Worm (Caenorhabditis elegans) whole organism, young adult: ENCODE measurements around the gene toca-2.
A peak's percentile ranks its signal among the peaks of the same experiment; 100 is the strongest.

Experiments used
- B0336.3 ChIP-seq: fragments of 200-800 bp; sonication (Bioruptor generic); IDR thresholded peaks from 2 replicates; pipeline ENCODE4 v1.3.6; 2022; ENCODE audit warnings: missing genetic modification characterization, missing compliant biosample characterization
- C06A6.2 ChIP-seq: fragments of 200-800 bp; sonication (Bioruptor generic); conservative IDR thresholded peaks from 2 replicates; pipeline ENCODE4 v1.3.6; 2022; ENCODE audit warnings: missing genetic modification characterization, missing compliant biosample characterization
- D2030.7 ChIP-seq: fragments of 200-800 bp; sonication (Bioruptor generic); IDR thresholded peaks from 2 replicates; pipeline ENCODE4 v1.3.6; 2022; ENCODE audit warnings: missing genetic modification reagents, missing genetic modification characterization, missing compliant biosample characterization
- F33H1.4 ChIP-seq: fragments of 200-800 bp; sonication (Bioruptor generic); IDR thresholded peaks from 2 replicates; pipeline ENCODE4 v1.3.6; 2022; ENCODE audit warnings: missing genetic modification reagents, missing genetic modification characterization, missing compliant biosample characterization
- F37B4.10 ChIP-seq: fragments of 200-800 bp; sonication (Bioruptor generic); IDR thresholded peaks from 2 replicates; pipeline ENCODE4 v1.3.6; 2022; ENCODE audit warnings: missing genetic modification characterization, missing compliant biosample characterization
- F49E8.2 ChIP-seq: sonication (generic microtip); optimal IDR thresholded peaks from 3 replicates; lab custom pipeline; 2017; ENCODE audit warnings: missing genetic modification characterization, mild to moderate bottlenecking, missing compliant biosample characterization, antibody characterized with exemption, moderate library complexity; ENCODE audit not compliant: insufficient read depth
- F57C9.4 ChIP-seq: sonication (generic microtip); optimal IDR thresholded peaks from 2 replicates; lab custom pipeline; 2017; ENCODE audit warnings: mild to moderate bottlenecking, missing genetic modification characterization, missing compliant biosample characterization
- K12H6.12 ChIP-seq: fragments of 200-800 bp; sonication (Bioruptor generic); optimal IDR thresholded peaks from 2 replicates; lab custom pipeline; 2018; ENCODE audit warnings: mild to moderate bottlenecking, missing genetic modification characterization, missing compliant biosample characterization
- Y95B8A.8 ChIP-seq: fragments of 200-800 bp; sonication (Bioruptor generic); IDR thresholded peaks from 2 replicates; pipeline ENCODE4 v1.3.6; 2022; ENCODE audit warnings: missing genetic modification reagents, missing genetic modification characterization, missing compliant biosample characterization
- ZK185.1 ChIP-seq: sonication (generic microtip); optimal IDR thresholded peaks from 2 replicates; lab custom pipeline; 2016; ENCODE audit warnings: mild to moderate bottlenecking, missing genetic modification characterization, missing compliant biosample characterization; ENCODE audit not compliant: poor library complexity, severe bottlenecking
- akir-1 ChIP-seq: fragments of 200-800 bp; sonication (Bioruptor generic); optimal IDR thresholded peaks from 2 replicates; lab custom pipeline; 2018; ENCODE audit warnings: mild to moderate bottlenecking, missing genetic modification characterization, moderate library complexity, missing compliant biosample characterization
- ama-1 ChIP-seq, 3 experiments: fragments of 150-350 bp in 1 of 3; sonication (generic microtip) in 2 of 3; optimal IDR thresholded peaks; 2 replicates each; lab custom pipeline; 2014 to 2018; ENCODE audit warnings: missing biosample characterization in 2 of 3, missing genetic modification characterization in 2 of 3, missing genetic modification reagents in 2 of 3
- bed-2 ChIP-seq: fragments of 200-800 bp; sonication (Bioruptor generic); IDR thresholded peaks from 2 replicates; pipeline ENCODE4 v1.3.6; 2022; ENCODE audit warnings: missing genetic modification reagents, missing genetic modification characterization, missing compliant biosample characterization
- cebp-1 ChIP-seq, 2 experiments: fragments of 200-800 bp in 1 of 2; sonication (Bioruptor generic) in 1 of 2; sonication (generic microtip) in 1 of 2; IDR thresholded peaks in 1 of 2; optimal IDR thresholded peaks in 1 of 2; 2 replicates each; pipeline versions ENCODE4 v1.3.6 to Lab custom; 2017 to 2022; ENCODE audit warnings: missing compliant biosample characterization in 2 of 2, missing genetic modification characterization in 2 of 2, mild to moderate bottlenecking in 1 of 2, missing genetic modification reagents in 1 of 2, moderate library complexity in 1 of 2
- cebp-2 ChIP-seq: fragments of 200-800 bp; sonication (Bioruptor generic); IDR thresholded peaks from 2 replicates; pipeline ENCODE4 v1.3.6; 2022; ENCODE audit warnings: missing genetic modification characterization, missing compliant biosample characterization
- ceh-79 ChIP-seq: sonication (generic microtip); optimal IDR thresholded peaks from 2 replicates; lab custom pipeline; 2017; ENCODE audit warnings: mild to moderate bottlenecking, missing genetic modification characterization, missing compliant biosample characterization
- chd-7 ChIP-seq: sonication (generic microtip); optimal IDR thresholded peaks from 2 replicates; lab custom pipeline; 2016; ENCODE audit warnings: mild to moderate bottlenecking, missing genetic modification characterization, moderate library complexity, missing compliant biosample characterization
- die-1 ChIP-seq: sonication (generic microtip); optimal IDR thresholded peaks from 2 replicates; lab custom pipeline; 2016; ENCODE audit warnings: missing genotype, mild to moderate bottlenecking, missing genetic modification characterization, missing compliant biosample characterization
- dox-1 ChIP-seq: fragments of 200-800 bp; sonication (Bioruptor generic); IDR thresholded peaks from 2 replicates; pipeline ENCODE4 v1.3.6; 2022; ENCODE audit warnings: missing genetic modification reagents, missing genetic modification characterization, missing compliant biosample characterization
- dpff-1 ChIP-seq: sonication (generic microtip); optimal IDR thresholded peaks from 2 replicates; lab custom pipeline; 2017; ENCODE audit warnings: mild to moderate bottlenecking, missing genetic modification characterization, missing compliant biosample characterization
- efl-1 ChIP-seq: fragments of 150-350 bp; optimal IDR thresholded peaks from 2 replicates; lab custom pipeline; 2014; ENCODE audit warnings: missing biosample characterization, missing genetic modification reagents, missing genetic modification characterization
- egl-44 ChIP-seq: fragments of 200-800 bp; sonication (Bioruptor generic); IDR thresholded peaks from 2 replicates; pipeline ENCODE4 v1.3.6; 2022; ENCODE audit warnings: missing genetic modification reagents, missing genetic modification characterization, missing compliant biosample characterization
- egrh-3 ChIP-seq: fragments of 200-800 bp; sonication (Bioruptor generic); IDR thresholded peaks from 2 replicates; pipeline ENCODE4 v1.3.6; 2022; ENCODE audit warnings: missing genetic modification reagents, missing genetic modification characterization, missing compliant biosample characterization
- gei-17 ChIP-seq: fragments of 200-800 bp; sonication (Bioruptor generic); optimal IDR thresholded peaks from 2 replicates; lab custom pipeline; 2018; ENCODE audit warnings: mild to moderate bottlenecking, missing genetic modification characterization, missing compliant biosample characterization
- hlh-26 ChIP-seq: fragments of 200-800 bp; sonication (Bioruptor generic); conservative IDR thresholded peaks from 2 replicates; pipeline ENCODE4 v1.3.6; 2022; ENCODE audit warnings: missing genetic modification reagents, missing genetic modification characterization, missing compliant biosample characterization
- hmg-1.2 ChIP-seq: fragments of 200-800 bp; sonication (Bioruptor generic); IDR thresholded peaks from 2 replicates; pipeline ENCODE4 v1.3.6; 2022; ENCODE audit warnings: missing genetic modification reagents, missing genetic modification characterization, missing compliant biosample characterization
- hmg-20 ChIP-seq: fragments of 200-800 bp; sonication (Bioruptor generic); IDR thresholded peaks from 2 replicates; pipeline ENCODE4 v1.3.6; 2022; ENCODE audit warnings: missing genetic modification reagents, missing genetic modification characterization, missing compliant biosample characterization
- hsf-1 ChIP-seq: fragments of 200-800 bp; sonication (Bioruptor generic); IDR thresholded peaks from 2 replicates; pipeline ENCODE4 v1.3.6; 2022; ENCODE audit warnings: missing genetic modification reagents, missing genetic modification characterization, missing compliant biosample characterization
- let-607 ChIP-seq, 2 experiments: fragments of 200-800 bp in 1 of 2; sonication (Bioruptor generic) in 1 of 2; sonication (generic microtip) in 1 of 2; optimal IDR thresholded peaks; 2 replicates each; lab custom pipeline; 2016 to 2018; ENCODE audit warnings: mild to moderate bottlenecking in 2 of 2, missing compliant biosample characterization in 2 of 2, missing genetic modification characterization in 2 of 2, moderate library complexity in 2 of 2, missing genotype in 1 of 2
- lin-26 ChIP-seq: fragments of 200-800 bp; sonication (Bioruptor generic); IDR thresholded peaks from 2 replicates; pipeline ENCODE4 v1.3.6; 2022; ENCODE audit warnings: missing genetic modification reagents, missing genetic modification characterization, missing compliant biosample characterization
- madf-10 ChIP-seq: sonication (generic microtip); optimal IDR thresholded peaks from 2 replicates; lab custom pipeline; 2016; ENCODE audit warnings: mild to moderate bottlenecking, missing genetic modification characterization, missing compliant biosample characterization
- nfyb-1 ChIP-seq: fragments of 200-800 bp; sonication (Bioruptor generic); IDR thresholded peaks from 2 replicates; pipeline ENCODE4 v1.3.6; 2022; ENCODE audit warnings: missing genetic modification reagents, missing genetic modification characterization, missing compliant biosample characterization
- rec-8 ChIP-seq, 2 experiments: sonication (generic microtip); optimal IDR thresholded peaks; 2 replicates each; lab custom pipeline; 2016; ENCODE audit warnings: mild to moderate bottlenecking in 2 of 2, missing genetic modification characterization in 2 of 2, missing genetic modification reagents in 2 of 2, missing genotype in 2 of 2, missing biosample characterization in 1 of 2, missing compliant biosample characterization in 1 of 2, moderate library complexity in 1 of 2
- sdz-38 ChIP-seq: sonication (generic microtip); optimal IDR thresholded peaks from 2 replicates; lab custom pipeline; 2016; ENCODE audit warnings: missing genotype, missing genetic modification characterization, missing compliant biosample characterization
- snpc-1.1 ChIP-seq: sonication (generic microtip); optimal IDR thresholded peaks from 2 replicates; lab custom pipeline; 2017; ENCODE audit warnings: missing genetic modification characterization, mild to moderate bottlenecking, missing compliant biosample characterization, antibody characterized with exemption, moderate library complexity, missing genotype, missing genetic modification reagents; ENCODE audit not compliant: insufficient read depth
- snpc-4 ChIP-seq, 5 experiments: fragments of 150-350 bp in 1 of 5; sonication (generic microtip) in 4 of 5; optimal IDR thresholded peaks; 2 replicates each; lab custom pipeline; 2014 to 2018; ENCODE audit warnings: missing genetic modification characterization in 5 of 5, missing biosample characterization in 3 of 5, antibody characterized with exemption in 2 of 5, mild to moderate bottlenecking in 2 of 5, missing compliant biosample characterization in 2 of 5, missing genotype in 2 of 5, moderate library complexity in 2 of 5, missing genetic modification reagents in 1 of 5
- somi-1 ChIP-seq: fragments of 200-800 bp; sonication (Bioruptor generic); optimal IDR thresholded peaks from 2 replicates; lab custom pipeline; 2018; ENCODE audit warnings: mild to moderate bottlenecking, missing genetic modification characterization, missing compliant biosample characterization
- sptf-2 ChIP-seq: fragments of 200-800 bp; sonication (Bioruptor generic); optimal IDR thresholded peaks from 2 replicates; lab custom pipeline; 2018; ENCODE audit warnings: mild to moderate bottlenecking, missing genetic modification characterization, missing compliant biosample characterization
- tbp1 ChIP-seq: fragments of 200-800 bp; sonication (Bioruptor generic); optimal IDR thresholded peaks from 2 replicates; lab custom pipeline; 2018; ENCODE audit warnings: mild to moderate bottlenecking, missing genetic modification characterization, missing compliant biosample characterization
- zfh-2 ChIP-seq: fragments of 200-800 bp; sonication (Bioruptor generic); conservative IDR thresholded peaks from 2 replicates; pipeline ENCODE4 v1.3.6; 2022; ENCODE audit warnings: missing genetic modification reagents, missing genetic modification characterization, missing compliant biosample characterization
- ztf-26 ChIP-seq: sonication (generic microtip); optimal IDR thresholded peaks from 2 replicates; lab custom pipeline; 2017; ENCODE audit warnings: missing genetic modification characterization, missing compliant biosample characterization
- ztf-28 ChIP-seq: fragments of 200-800 bp; sonication (Bioruptor generic); IDR thresholded peaks from 2 replicates; pipeline ENCODE4 v1.3.6; 2022; ENCODE audit warnings: missing genetic modification reagents, missing genetic modification characterization, missing compliant biosample characterization
- ztf-3 ChIP-seq: fragments of 200-800 bp; sonication (Bioruptor generic); optimal IDR thresholded peaks from 2 replicates; lab custom pipeline; 2018; ENCODE audit warnings: mild to moderate bottlenecking, missing genetic modification characterization, missing compliant biosample characterization

Gene toca-2

DNA sequence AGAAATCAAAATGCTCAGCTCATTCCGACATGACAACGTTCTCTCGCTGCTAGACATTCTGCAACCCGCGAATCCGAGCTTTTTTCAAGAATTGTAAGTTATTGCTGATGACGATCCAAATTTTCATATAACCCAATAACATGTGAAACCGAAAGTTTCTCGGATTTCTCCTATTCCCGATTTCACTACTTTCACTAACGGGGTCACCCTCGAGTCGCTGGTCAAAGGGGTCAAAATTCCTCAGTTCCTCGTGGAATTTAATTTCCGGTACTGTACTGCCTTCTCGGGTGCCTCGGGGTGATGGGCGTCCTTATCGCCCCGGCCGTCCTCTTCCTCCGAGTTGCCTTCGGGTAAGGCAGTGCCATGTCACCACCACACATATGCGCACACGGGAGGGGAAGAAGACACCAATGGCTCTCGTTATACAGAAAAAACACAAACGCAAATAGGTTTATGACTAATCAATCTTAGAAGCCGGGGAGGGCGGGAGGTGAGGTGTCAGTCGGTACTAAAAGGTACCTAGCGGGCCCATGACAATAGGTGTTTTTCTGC is 35.4 kb upstream of the toca-2 start:
- TF ChIP-seq gei-17 (GFP tag; lab: Kevin White, UChicago) (peak; percentile 21), Y95B8A.8 (GFP tag; lab: Robert Waterston, UW) (no peak), cebp-2 (GFP tag; lab: Robert Waterston, UW) (0 out of 2 replicates have a peak, but pooled peaks have one; percentile 59), hmg-20 (no peak), D2030.7 (GFP tag; lab: Robert Waterston, UW) (0 out of 2 replicates have a peak, but pooled peaks have one; percentile 19), sptf-2 (no peak), zfh-2 (peak; percentile 76), dox-1 (GFP tag; lab: Robert Waterston, UW) (0 out of 2 replicates have a peak, but pooled peaks have one; percentile 31), ztf-3 (peak; percentile 33), ZK185.1 (tag; lab: Kevin White, UChicago) (peak; percentile 15), efl-1 (GFP tag; lab: Kevin White, UChicago) (no peak)

DNA sequence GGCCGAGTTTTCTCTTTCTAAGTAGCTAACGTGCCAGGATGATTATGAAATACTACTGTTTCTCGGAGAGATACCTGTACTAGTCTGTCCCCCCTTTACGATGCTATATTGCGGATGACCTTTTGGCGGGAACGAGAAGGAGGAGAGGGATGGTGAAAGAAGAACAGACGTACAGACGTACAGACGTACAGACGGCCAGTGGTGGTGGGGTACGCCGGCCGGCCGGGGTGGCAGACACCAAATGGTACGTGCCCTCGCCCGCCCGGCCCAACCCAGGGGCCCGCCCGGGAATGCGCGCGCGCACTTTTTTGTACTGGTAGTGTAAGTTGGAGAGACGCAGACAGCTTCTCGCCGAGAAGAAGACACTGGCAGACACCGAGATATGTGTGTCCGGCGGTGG is 34.6 kb upstream of the toca-2 start:
- TF ChIP-seq rec-8 (tag; optimal IDR thresholded peaks at IDR 0.05; lab: Kevin White, UChicago) (no peak), die-1 (peak; percentile 7), cebp-1 (GFP tag; IDR thresholded peaks at IDR 0.05; lab: Robert Waterston, UW) (no peak; the same call in 1 of the 2 replicates), cebp-1 (tag; optimal IDR thresholded peaks at IDR 0.05; lab: Kevin White, UChicago) (peak; percentile 60), dpff-1 (no peak), snpc-4 (GFP tag; optimal IDR thresholded peaks at IDR 0.05; lab: Kevin White, UChicago) (no peak), snpc-4 (tag; optimal IDR thresholded peaks at IDR 0.05; lab: Kevin White, UChicago) (no peak), madf-10 (tag; lab: Kevin White, UChicago) (no peak), dox-1 (GFP tag; lab: Robert Waterston, UW) (peak; percentile 34; the same call in 1 of the 2 replicates), F37B4.10 (no peak), bed-2 (GFP tag; lab: Robert Waterston, UW) (peak; percentile 27; the same call in 1 of the 2 replicates), akir-1 (GFP tag; lab: Kevin White, UChicago) (peak; percentile 74), lin-26 (GFP tag; lab: Robert Waterston, UW) (0 out of 2 replicates have a peak, but pooled peaks have one; percentile 33), C06A6.2 (GFP tag; lab: Robert Waterston, UW) (peak; percentile 45; the same call in 1 of the 2 replicates), nfyb-1 (GFP tag; lab: Robert Waterston, UW) (0 out of 2 replicates have a peak, but pooled peaks have one; percentile 14), B0336.3 (GFP tag; lab: Robert Waterston, UW) (peak; percentile 42; the same call in 1 of the 2 replicates), K12H6.12 (tag; lab: Kevin White, UChicago) (peak; percentile 52), snpc-1.1 (tag; lab: Kevin White, UChicago) (no peak), hmg-1.2 (GFP tag; lab: Robert Waterston, UW) (peak; percentile 25; the same call in 1 of the 2 replicates), cebp-2 (GFP tag; lab: Robert Waterston, UW) (0 out of 2 replicates have a peak, but pooled peaks have one; percentile 59), sdz-38 (tag; lab: Kevin White, UChicago) (no peak), chd-7 (tag; lab: Kevin White, UChicago) (no peak), hsf-1 (GFP tag; lab: Robert Waterston, UW) (0 out of 2 replicates have a peak, but pooled peaks have one; percentile 50), F33H1.4 (GFP tag; lab: Robert Waterston, UW) (no peak), ztf-26 (tag; lab: Kevin White, UChicago) (peak; percentile 33), zfh-2 (peak; percentile 97), F57C9.4 (tag; lab: Kevin White, UChicago) (no peak), F49E8.2 (tag; lab: Kevin White, UChicago) (no peak), ceh-79 (tag; lab: Kevin White, UChicago) (peak; percentile 27), egrh-3 (GFP tag; lab: Robert Waterston, UW) (peak; percentile 91), tbp1 (GFP tag; lab: Kevin White, UChicago) (no peak), somi-1 (GFP tag; lab: Kevin White, UChicago) (peak; percentile 5), ama-1 (optimal IDR thresholded peaks at IDR 0.05; lab: Kevin White, UChicago) (no peak), ama-1 (GFP tag; optimal IDR thresholded peaks at IDR 0.05; lab: Kevin White, UChicago) (no peak), let-607 (tag; optimal IDR thresholded peaks at IDR 0.05; lab: Kevin White, UChicago) (no peak), hlh-26 (GFP tag; lab: Robert Waterston, UW) (no peak), egl-44 (GFP tag; lab: Robert Waterston, UW) (no peak), ztf-28 (GFP tag; lab: Robert Waterston, UW) (0 out of 2 replicates have a peak, but pooled peaks have one; percentile 55)
